Fruit fly (Drosophila melanogaster): ENCODE measurements around the gene SmB.

The SmB gene

dm6 chr2L:10468388-10468787 lies 42.0 kb upstream of the SmB start (continued):
- TF ChIP-seq unpg (GFP tag; optimal IDR thresholded peaks at IDR 0.05): peak; percentile 65
- TF ChIP-seq Jarid2 (GFP tag; optimal IDR thresholded peaks at IDR 0.05): no peak
- TF ChIP-seq Ssrp (tag; optimal IDR thresholded peaks at IDR 0.05): peak; percentile 17
- TF ChIP-seq Bgb (GFP tag; IDR thresholded peaks at IDR 0.05; ENCODE audit: partially characterized antibody): no peak
- TF ChIP-seq CG18476 (GFP tag; optimal IDR thresholded peaks at IDR 0.05): no peak
- TF ChIP-seq Bdp1 (GFP tag; optimal IDR thresholded peaks at IDR 0.05): no peak
- TF ChIP-seq CG9727 (GFP tag; optimal IDR thresholded peaks at IDR 0.05): peak; percentile 26
- peak; percentile 56 for TF ChIP-seq peb (GFP tag; IDR thresholded peaks at IDR 0.05)
- peak; percentile 50 for TF ChIP-seq oc (tag; optimal IDR thresholded peaks at IDR 0.05)
- peak; percentile 57 for TF ChIP-seq E2f1 (GFP tag; IDR thresholded peaks at IDR 0.05)
- no peak for TF ChIP-seq Usf (GFP tag; optimal IDR thresholded peaks at IDR 0.05)
- no peak for TF ChIP-seq Dip3 (GFP tag; optimal IDR thresholded peaks at IDR 0.05)
- TF ChIP-seq CG33213 (GFP tag; optimal IDR thresholded peaks at IDR 0.05): no peak
- TF ChIP-seq CG2202 (tag; optimal IDR thresholded peaks at IDR 0.05): no peak
- TF ChIP-seq insv (GFP tag; optimal IDR thresholded peaks at IDR 0.05): no peak
- TF ChIP-seq Gsc (GFP tag; IDR thresholded peaks at IDR 0.05): no peak
- no peak for TF ChIP-seq ro (GFP tag; IDR thresholded peaks at IDR 0.05)
- peak; percentile 44 for TF ChIP-seq CG5245 (GFP tag; optimal IDR thresholded peaks at IDR 0.05)
- peak; percentile 50; the same call in 1 of the 3 replicates for TF ChIP-seq H15 (GFP tag; IDR thresholded peaks at IDR 0.05)
- peak; percentile 26 for TF ChIP-seq bab2 (GFP tag; optimal IDR thresholded peaks at IDR 0.05)
- TF ChIP-seq repo (GFP tag; optimal IDR thresholded peaks at IDR 0.05): no peak
- no peak for TF ChIP-seq MTF-1 (GFP tag; optimal IDR thresholded peaks at IDR 0.05; ENCODE audit: borderline replicate concordance)
- peak; percentile 42 for TF ChIP-seq CG7786 (GFP tag; optimal IDR thresholded peaks at IDR 0.05)
- peak; percentile 34 for TF ChIP-seq CG17568 (GFP tag; optimal IDR thresholded peaks at IDR 0.05)
- TF ChIP-seq chn (GFP tag; optimal IDR thresholded peaks at IDR 0.05): peak; percentile 11
- peak; percentile 80 for TF ChIP-seq Drgx (GFP tag; IDR thresholded peaks at IDR 0.05)
- TF ChIP-seq al (GFP tag; IDR thresholded peaks at IDR 0.05): peak; percentile 57
- no peak for TF ChIP-seq CG31388 (GFP tag; optimal IDR thresholded peaks at IDR 0.05)
- no peak for TF ChIP-seq CG4360 (GFP tag; IDR thresholded peaks at IDR 0.05)
- no peak for TF ChIP-seq Tbp (GFP tag; optimal IDR thresholded peaks at IDR 0.05)
- peak; percentile 56; the same call in 1 of the 2 replicates for TF ChIP-seq dati (GFP tag; IDR thresholded peaks at IDR 0.05)
- TF ChIP-seq CG17186 (GFP tag; optimal IDR thresholded peaks at IDR 0.05): no peak
- peak; percentile 30 for TF ChIP-seq CG13775 (GFP tag; optimal IDR thresholded peaks at IDR 0.05)
- TF ChIP-seq CG13424 (tag; optimal IDR thresholded peaks at IDR 0.05): peak; percentile 67
- 0 out of 2 replicates have a peak, but pooled peaks have one; percentile 9 for TF ChIP-seq Nf-YA (GFP tag; IDR thresholded peaks at IDR 0.05)
- no peak for TF ChIP-seq CG10274 (GFP tag; optimal IDR thresholded peaks at IDR 0.05)
- no peak for TF ChIP-seq zen (tag; optimal IDR thresholded peaks at IDR 0.05)
- peak; percentile 16 for TF ChIP-seq trem (tag; optimal IDR thresholded peaks at IDR 0.05)
- TF ChIP-seq Nf-YC (tag; optimal IDR thresholded peaks at IDR 0.05): peak; percentile 35
- TF ChIP-seq CG13894 (tag; optimal IDR thresholded peaks at IDR 0.05): no peak
- peak; percentile 86 for TF ChIP-seq Rfx (GFP tag; IDR thresholded peaks at IDR 0.05)
- peak; percentile 44 for TF ChIP-seq CG4820 (GFP tag; optimal IDR thresholded peaks at IDR 0.05)
- TF ChIP-seq kni (GFP tag; optimal IDR thresholded peaks at IDR 0.05): no peak
- TF ChIP-seq pros (GFP tag; optimal IDR thresholded peaks at IDR 0.05): no peak
- peak; percentile 41 for TF ChIP-seq CG10147 (GFP tag; optimal IDR thresholded peaks at IDR 0.05)
- TF ChIP-seq ci (GFP tag; IDR thresholded peaks at IDR 0.05): peak; percentile 75; the same call in 2 of the 3 replicates
- peak; percentile 73; the same call in 2 of the 3 replicates for TF ChIP-seq CG34422 (GFP tag; IDR thresholded peaks at IDR 0.05)
- TF ChIP-seq caup (GFP tag; optimal IDR thresholded peaks at IDR 0.05; ENCODE audit: severe bottlenecking): peak; percentile 45
- no peak for TF ChIP-seq CG10321 (GFP tag; IDR thresholded peaks at IDR 0.05)
- peak; percentile 49 for TF ChIP-seq CG1602 (GFP tag; optimal IDR thresholded peaks at IDR 0.05)
- no peak for TF ChIP-seq jigr1 (GFP tag; IDR thresholded peaks at IDR 0.05)
- TF ChIP-seq en (GFP tag; optimal IDR thresholded peaks at IDR 0.05): no peak
